Worm (Caenorhabditis elegans) whole organism, L2 larva: ENCODE results near the gene hlh-8.

Experiments
- R02D3.7 ChIP-seq: fragments of 150-350 bp; optimal IDR thresholded peaks from 2 replicates; lab custom pipeline; 2014; ENCODE audit warnings: missing biosample characterization, missing genetic modification characterization
- Y55F3AM.14 ChIP-seq: fragments of 200-800 bp; sonication (Bioruptor generic); optimal IDR thresholded peaks from 2 replicates; lab custom pipeline; 2018; ENCODE audit warnings: mild to moderate bottlenecking, missing genetic modification characterization, missing compliant biosample characterization
- ZK546.5 ChIP-seq: sonication (generic microtip); optimal IDR thresholded peaks from 2 replicates; lab custom pipeline; 2017; ENCODE audit warnings: missing biosample characterization, missing genetic modification characterization
- alr-1 ChIP-seq: fragments of 150-350 bp; optimal IDR thresholded peaks from 2 replicates; lab custom pipeline; 2014; ENCODE audit warnings: missing biosample characterization, missing genetic modification characterization
- aly-2 ChIP-seq: fragments of 150-350 bp; optimal IDR thresholded peaks from 2 replicates; lab custom pipeline; 2014; ENCODE audit warnings: missing biosample characterization, missing genetic modification characterization
- blmp-1 ChIP-seq: sonication (generic microtip); optimal IDR thresholded peaks from 2 replicates; lab custom pipeline; 2017; ENCODE audit warnings: missing genetic modification characterization, mild to moderate bottlenecking, missing compliant biosample characterization, antibody characterized with exemption, moderate library complexity; ENCODE audit not compliant: insufficient read depth
- ceh-82 ChIP-seq: fragments of 150-350 bp; optimal IDR thresholded peaks from 2 replicates; lab custom pipeline; 2014; ENCODE audit warnings: missing biosample characterization, missing genetic modification characterization
- crh-2 ChIP-seq: sonication (generic microtip); optimal IDR thresholded peaks from 2 replicates; lab custom pipeline; 2017; ENCODE audit warnings: missing biosample characterization, missing genetic modification characterization
- dmd-4 ChIP-seq: sonication (generic microtip); optimal IDR thresholded peaks from 2 replicates; lab custom pipeline; 2017; ENCODE audit warnings: missing biosample characterization, missing genetic modification characterization
- egl-27 ChIP-seq: sonication (generic microtip); optimal IDR thresholded peaks from 3 replicates; lab custom pipeline; 2017; ENCODE audit warnings: missing biosample characterization, missing genetic modification reagents, missing genetic modification characterization
- elt-1 ChIP-seq: fragments of 150-350 bp; optimal IDR thresholded peaks from 2 replicates; lab custom pipeline; 2014; ENCODE audit warnings: missing biosample characterization, missing genetic modification characterization
- elt-3 ChIP-seq: sonication (generic microtip); optimal IDR thresholded peaks from 2 replicates; lab custom pipeline; 2017; ENCODE audit warnings: missing biosample characterization, missing genetic modification characterization
- gmeb-1 ChIP-seq: fragments of 150-350 bp; optimal IDR thresholded peaks from 2 replicates; lab custom pipeline; 2014; ENCODE audit warnings: missing biosample characterization, missing genetic modification characterization
- lin-13 ChIP-seq: fragments of 150-350 bp; optimal IDR thresholded peaks from 2 replicates; lab custom pipeline; 2014; ENCODE audit warnings: missing biosample characterization, missing genetic modification reagents, missing genetic modification characterization
- lin-39 ChIP-seq: fragments of 150-350 bp; optimal IDR thresholded peaks from 2 replicates; lab custom pipeline; 2014; ENCODE audit warnings: missing biosample characterization, missing genetic modification reagents, missing genetic modification characterization
- lsy-2 ChIP-seq, 2 experiments: fragments of 150-350 bp in 1 of 2; sonication (generic microtip) in 1 of 2; optimal IDR thresholded peaks; 2 replicates each; lab custom pipeline; 2014 to 2017; ENCODE audit warnings: missing biosample characterization in 2 of 2, missing genetic modification characterization in 2 of 2
- mab-5 ChIP-seq: fragments of 150-350 bp; optimal IDR thresholded peaks from 2 replicates; lab custom pipeline; 2014; ENCODE audit warnings: missing biosample characterization, missing genetic modification characterization
- mbf-1 ChIP-seq: sonication (generic microtip); optimal IDR thresholded peaks from 2 replicates; lab custom pipeline; 2017; ENCODE audit warnings: missing biosample characterization, missing genetic modification characterization
- mdl-1 ChIP-seq, 2 experiments: fragments of 150-350 bp in 1 of 2; sonication (generic microtip) in 1 of 2; optimal IDR thresholded peaks; 2 replicates each; lab custom pipeline; 2017; ENCODE audit warnings: missing biosample characterization in 2 of 2, missing genetic modification characterization in 2 of 2
- nhr-10 ChIP-seq: sonication (generic microtip); optimal IDR thresholded peaks from 2 replicates; lab custom pipeline; 2017; ENCODE audit warnings: missing biosample characterization, missing genetic modification characterization
- nhr-12 ChIP-seq: fragments of 150-350 bp; optimal IDR thresholded peaks from 2 replicates; lab custom pipeline; 2014; ENCODE audit warnings: missing biosample characterization, missing genetic modification characterization
- nhr-129 ChIP-seq: fragments of 150-350 bp; optimal IDR thresholded peaks from 2 replicates; lab custom pipeline; 2014; ENCODE audit warnings: missing biosample characterization, missing genetic modification characterization
- nhr-23 ChIP-seq: fragments of 150-350 bp; optimal IDR thresholded peaks from 2 replicates; lab custom pipeline; 2014; ENCODE audit warnings: missing biosample characterization, missing genetic modification reagents, missing genetic modification characterization
- nhr-237 ChIP-seq: fragments of 150-350 bp; optimal IDR thresholded peaks from 2 replicates; lab custom pipeline; 2014; ENCODE audit warnings: missing biosample characterization, missing genetic modification characterization
- nhr-25 ChIP-seq: fragments of 150-350 bp; sonication (generic microtip); optimal IDR thresholded peaks from 3 replicates; lab custom pipeline; 2014; ENCODE audit warnings: missing biosample characterization, missing genetic modification characterization
- nhr-6 ChIP-seq: fragments of 150-350 bp; optimal IDR thresholded peaks from 2 replicates; lab custom pipeline; 2014; ENCODE audit warnings: missing biosample characterization, missing genetic modification characterization
- nhr-77 ChIP-seq: fragments of 150-350 bp; optimal IDR thresholded peaks from 2 replicates; lab custom pipeline; 2014; ENCODE audit warnings: missing biosample characterization, missing genetic modification characterization
- peb-1 ChIP-seq: fragments of 150-350 bp; optimal IDR thresholded peaks from 2 replicates; lab custom pipeline; 2014; ENCODE audit warnings: missing biosample characterization, missing genetic modification characterization
- sem-4 ChIP-seq: fragments of 150-350 bp; optimal IDR thresholded peaks from 2 replicates; lab custom pipeline; 2014; ENCODE audit warnings: missing biosample characterization, missing genetic modification reagents, missing genetic modification characterization
- skn-1 ChIP-seq: sonication (generic microtip); optimal IDR thresholded peaks from 2 replicates; lab custom pipeline; 2017; ENCODE audit warnings: missing biosample characterization, missing genetic modification characterization
- sma-9 ChIP-seq, 2 experiments: fragments of 150-350 bp in 1 of 2; sonication (generic microtip) in 1 of 2; optimal IDR thresholded peaks; 2 replicates each; lab custom pipeline; 2014 to 2016; ENCODE audit warnings: missing genetic modification characterization in 2 of 2, mild to moderate bottlenecking in 1 of 2, missing biosample characterization in 1 of 2, missing compliant biosample characterization in 1 of 2, missing genetic modification reagents in 1 of 2, moderate library complexity in 1 of 2
- snpc-4 ChIP-seq: fragments of 150-350 bp; optimal IDR thresholded peaks from 2 replicates; lab custom pipeline; 2014; ENCODE audit warnings: missing biosample characterization, missing genetic modification characterization
- unc-39 ChIP-seq: fragments of 150-350 bp; optimal IDR thresholded peaks from 2 replicates; lab custom pipeline; 2014; ENCODE audit warnings: missing biosample characterization, missing genetic modification characterization
- unc-55 ChIP-seq: fragments of 150-350 bp; sonication (generic microtip); optimal IDR thresholded peaks from 3 replicates; lab custom pipeline; 2014; ENCODE audit warnings: missing biosample characterization, missing genetic modification reagents, missing genetic modification characterization
- unc-62 ChIP-seq: fragments of 150-350 bp; optimal IDR thresholded peaks from 2 replicates; lab custom pipeline; 2014; ENCODE audit warnings: missing biosample characterization, missing genetic modification reagents, missing genetic modification characterization
- zag-1 ChIP-seq: fragments of 150-350 bp; optimal IDR thresholded peaks from 2 replicates; lab custom pipeline; 2014; ENCODE audit warnings: missing biosample characterization, missing genetic modification characterization
- ztf-1 ChIP-seq: fragments of 200-800 bp; sonication (Bioruptor generic); conservative IDR thresholded peaks from 2 replicates; pipeline ENCODE4 v1.3.6; 2022; ENCODE audit warnings: missing genetic modification characterization, missing compliant biosample characterization
- ztf-11 ChIP-seq: sonication (generic microtip); optimal IDR thresholded peaks from 2 replicates; lab custom pipeline; 2017; ENCODE audit warnings: missing biosample characterization, missing genetic modification characterization
- ztf-4 ChIP-seq: fragments of 150-350 bp; optimal IDR thresholded peaks from 2 replicates; lab custom pipeline; 2014; ENCODE audit warnings: missing biosample characterization, missing genetic modification characterization

hlh-8 gene

ce11 chrX:8137779-8138178 is 21.5 kb downstream of the hlh-8 start, which contains the start of gene C02B8.7:
C02B8.7 (minus strand) TSS chrX:8137879.
- TF ChIP-seq nhr-23 (tag; lab: Kevin White, UChicago) (no peak), mbf-1 (tag; lab: Kevin White, UChicago) (no peak), nhr-6 (tag; lab: Kevin White, UChicago) (no peak), peb-1 (no peak), R02D3.7 (no peak), mab-5 (tag; lab: Kevin White, UChicago) (no peak), nhr-10 (tag; lab: Kevin White, UChicago) (no peak), unc-62 (GFP tag; lab: Kevin White, UChicago) (no peak), lin-13 (GFP tag; lab: Kevin White, UChicago) (no peak), sma-9 (GFP tag; optimal IDR thresholded peaks at IDR 0.05; lab: Kevin White, UChicago) (no peak), sma-9 (tag; optimal IDR thresholded peaks at IDR 0.05; lab: Kevin White, UChicago) (no peak), nhr-25 (no peak), Y55F3AM.14 (GFP tag; lab: Kevin White, UChicago) (no peak), nhr-129 (tag; lab: Kevin White, UChicago) (no peak), nhr-77 (tag; lab: Kevin White, UChicago) (no peak), snpc-4 (no peak), aly-2 (tag; lab: Kevin White, UChicago) (no peak), zag-1 (tag; lab: Kevin White, UChicago) (no peak), egl-27 (tag; lab: Kevin White, UChicago) (no peak), unc-55 (GFP tag; lab: Kevin White, UChicago) (no peak), nhr-237 (tag; lab: Kevin White, UChicago) (no peak)

DNA sequence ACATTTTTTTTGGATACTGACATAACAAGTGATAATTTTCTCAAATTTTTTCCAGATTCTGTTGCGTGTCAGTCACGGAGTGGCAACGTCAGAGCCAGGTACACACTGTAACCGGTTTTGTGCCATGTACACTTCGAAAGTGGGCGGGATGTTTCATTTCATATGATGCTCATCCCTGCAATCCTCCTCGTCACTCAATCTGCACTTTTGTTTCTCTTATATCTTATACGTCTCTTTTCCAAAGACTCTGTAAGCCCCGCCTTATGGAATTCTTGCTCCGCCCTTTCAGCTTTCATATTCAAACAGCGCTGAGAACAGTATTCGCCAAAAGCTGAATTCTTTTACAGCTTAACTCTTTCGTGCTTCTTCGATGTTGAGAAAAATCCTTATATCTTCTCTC is 22.9 kb downstream of the hlh-8 start, which contains the start of gene C02B8.3:
Gene C02B8.3 (plus strand): TSS at position 301 of the 400 bp plus-strand sequence.
- no peak for TF ChIP-seq sma-9 (GFP tag; optimal IDR thresholded peaks at IDR 0.05; lab: Kevin White, UChicago)
- TF ChIP-seq sma-9 (tag; optimal IDR thresholded peaks at IDR 0.05; lab: Kevin White, UChicago): no peak
- no peak for TF ChIP-seq unc-39 (tag; lab: Kevin White, UChicago)
- TF ChIP-seq elt-3 (tag; lab: Kevin White, UChicago): no peak
- no peak for TF ChIP-seq zag-1 (tag; lab: Kevin White, UChicago)
- no peak for TF ChIP-seq alr-1 (tag; lab: Kevin White, UChicago)
- no peak for TF ChIP-seq lin-39 (tag; lab: Kevin White, UChicago)
- TF ChIP-seq elt-1 (tag; lab: Kevin White, UChicago): no peak
- TF ChIP-seq unc-62 (GFP tag; lab: Kevin White, UChicago): no peak
- TF ChIP-seq nhr-6 (tag; lab: Kevin White, UChicago): no peak
- TF ChIP-seq dmd-4 (tag; lab: Kevin White, UChicago): no peak
- no peak for TF ChIP-seq ZK546.5 (tag; lab: Kevin White, UChicago)
- no peak for TF ChIP-seq ceh-82
- TF ChIP-seq aly-2 (tag; lab: Kevin White, UChicago): no peak
- no peak for TF ChIP-seq skn-1 (tag; lab: Kevin White, UChicago)

ce11 chrX:8147398-8147797 is 31.1 kb downstream of the hlh-8 start, which contains the start of gene C02B8.1:
C02B8.1 (plus strand) TSS chrX:8147698.
- TF ChIP-seq blmp-1 (tag; lab: Kevin White, UChicago): no peak
- TF ChIP-seq nhr-12 (tag; lab: Kevin White, UChicago): no peak
- no peak for TF ChIP-seq ztf-11 (tag; lab: Kevin White, UChicago)
- no peak for TF ChIP-seq unc-62 (GFP tag; lab: Kevin White, UChicago)

- TF ChIP-seq ztf-11 (tag; lab: Kevin White, UChicago): no peak
- no peak for TF ChIP-seq ztf-1 (GFP tag; lab: Robert Waterston, UW)
- no peak for TF ChIP-seq lsy-2 (tag; optimal IDR thresholded peaks at IDR 0.05; lab: Kevin White, UChicago)
- no peak for TF ChIP-seq dmd-4 (tag; lab: Kevin White, UChicago)
- no peak for TF ChIP-seq skn-1 (tag; lab: Kevin White, UChicago)
- no peak for TF ChIP-seq ztf-4 (tag; lab: Kevin White, UChicago)
- TF ChIP-seq mab-5 (tag; lab: Kevin White, UChicago): no peak
- TF ChIP-seq R02D3.7: no peak
- TF ChIP-seq crh-2 (tag; lab: Kevin White, UChicago): no peak
- no peak for TF ChIP-seq sem-4 (tag; lab: Kevin White, UChicago)
- TF ChIP-seq nhr-6 (tag; lab: Kevin White, UChicago): no peak
- no peak for TF ChIP-seq egl-27 (tag; lab: Kevin White, UChicago)
- no peak for TF ChIP-seq elt-1 (tag; lab: Kevin White, UChicago)
- no peak for TF ChIP-seq nhr-12 (tag; lab: Kevin White, UChicago)
- no peak for TF ChIP-seq sma-9 (GFP tag; optimal IDR thresholded peaks at IDR 0.05; lab: Kevin White, UChicago)
- no peak for TF ChIP-seq sma-9 (tag; optimal IDR thresholded peaks at IDR 0.05; lab: Kevin White, UChicago)
- no peak for TF ChIP-seq mdl-1 (tag; optimal IDR thresholded peaks at IDR 0.05; lab: Kevin White, UChicago)
- TF ChIP-seq gmeb-1 (tag; lab: Kevin White, UChicago): no peak
- no peak for TF ChIP-seq lin-13 (GFP tag; lab: Kevin White, UChicago)
- no peak for TF ChIP-seq elt-3 (tag; lab: Kevin White, UChicago)
Observed at ce11 chrX:8148993-8149392, 32.7 kb downstream of the hlh-8 start.
